Fruit fly (Drosophila melanogaster): Measurements from ENCODE around the gene CG2100.

The CG2100 gene

dm6 chr3R:5685269-5686048 lies 50.7 kb downstream of the CG2100 start, which contains the start of the genes Rab23 and plx:
TSS of gene Rab23 (minus strand) at chr3R:5685434.
TSS of gene plx (plus strand) at chr3R:5685855.
- TF ChIP-seq ey (GFP tag; optimal IDR thresholded peaks at IDR 0.05) (no peak), brk (GFP tag; optimal IDR thresholded peaks at IDR 0.05) (no peak), CG9705 (GFP tag; optimal IDR thresholded peaks at IDR 0.05) (no peak), psq (GFP tag; optimal IDR thresholded peaks at IDR 0.05) (no peak), jim (GFP tag; optimal IDR thresholded peaks at IDR 0.05) (no peak), dl (GFP tag; optimal IDR thresholded peaks at IDR 0.05; ENCODE audit: insufficient read depth in 1 of 2, partially characterized antibody in 2 of 2) (no peak), dmrt93B (GFP tag; optimal IDR thresholded peaks at IDR 0.05) (no peak), Rel (GFP tag; optimal IDR thresholded peaks at IDR 0.05) (no peak), Rel (tag; optimal IDR thresholded peaks at IDR 0.05) (no peak), HLH106 (tag; optimal IDR thresholded peaks at IDR 0.05) (peak; percentile 18), OdsH (GFP tag; optimal IDR thresholded peaks at IDR 0.05) (peak; percentile 4), Hnf4 (GFP tag; optimal IDR thresholded peaks at IDR 0.05) (peak; percentile 54), N (GFP tag; optimal IDR thresholded peaks at IDR 0.05) (no peak), rgr (GFP tag; optimal IDR thresholded peaks at IDR 0.05) (peak; percentile 39), Hr78 (GFP tag; optimal IDR thresholded peaks at IDR 0.05) (no peak), Dfd (GFP tag; optimal IDR thresholded peaks at IDR 0.05) (no peak), sv (GFP tag; optimal IDR thresholded peaks at IDR 0.05) (no peak), sage (GFP tag; optimal IDR thresholded peaks at IDR 0.05) (no peak), Abd-B (GFP tag; optimal IDR thresholded peaks at IDR 0.05) (no peak), Jra (GFP tag; optimal IDR thresholded peaks at IDR 0.05) (peak; percentile 19), usp (GFP tag; optimal IDR thresholded peaks at IDR 0.05) (no peak), Myc (optimal IDR thresholded peaks at IDR 0.05) (peak; percentile 53), CrebA (GFP tag; optimal IDR thresholded peaks at IDR 0.05; ENCODE audit: borderline replicate concordance) (no peak), lola (GFP tag; optimal IDR thresholded peaks at IDR 0.05) (no peak), Mio (GFP tag; optimal IDR thresholded peaks at IDR 0.05) (no peak), h (GFP tag; optimal IDR thresholded peaks at IDR 0.05) (peak; percentile 29), GATAd (GFP tag; optimal IDR thresholded peaks at IDR 0.05) (no peak), pan (optimal IDR thresholded peaks at IDR 0.05) (no peak), Hr83 (GFP tag; optimal IDR thresholded peaks at IDR 0.05; ENCODE audit: poor library complexity, severe bottlenecking) (no peak), foxo (GFP tag; optimal IDR thresholded peaks at IDR 0.05) (peak in 1 of 2 experiments; percentile 28), Sp1 (GFP tag; optimal IDR thresholded peaks at IDR 0.05) (no peak), woc (GFP tag; optimal IDR thresholded peaks at IDR 0.05) (no peak), tai (GFP tag; optimal IDR thresholded peaks at IDR 0.05) (peak; percentile 31), br (GFP tag; optimal IDR thresholded peaks at IDR 0.05) (no peak), Vsx2 (GFP tag; optimal IDR thresholded peaks at IDR 0.05; ENCODE audit: partially characterized antibody) (no peak), Dif (GFP tag; optimal IDR thresholded peaks at IDR 0.05; ENCODE audit: partially characterized antibody) (peak; percentile 51), dsf (GFP tag; optimal IDR thresholded peaks at IDR 0.05; ENCODE audit: borderline replicate concordance) (no peak), CG32264 (GFP tag; optimal IDR thresholded peaks at IDR 0.05) (no peak), fru (GFP tag; optimal IDR thresholded peaks at IDR 0.05) (no peak)

All from whole organism, wandering third instar larva.